Worm (Caenorhabditis elegans): ENCODE data around the gene tbb-4.

The tbb-4 gene

ce11 chrX:9436843-9437312, at the start of gene tbb-4:
Gene tbb-4, minus strand, starts transcription at chrX:9436893.
- TF ChIP-seq sea-2 (GFP tag; IDR thresholded peaks at IDR 0.05) = no peak
- TF ChIP-seq nfyb-1 (GFP tag; IDR thresholded peaks at IDR 0.05) = no peak
- TF ChIP-seq dpl-1 (GFP tag; optimal IDR thresholded peaks at IDR 0.05) = no peak
- peak; percentile 63; the same call in 1 of the 2 replicates for TF ChIP-seq zfh-2 (GFP tag; conservative IDR thresholded peaks at IDR 0.05)
- no peak for TF ChIP-seq athp-1 (tag; optimal IDR thresholded peaks at IDR 0.05)
- TF ChIP-seq aptf-3 (GFP tag; IDR thresholded peaks at IDR 0.05) = no peak

- no peak for TF ChIP-seq attf-3 (GFP tag; conservative IDR thresholded peaks at IDR 0.05)
- no peak for TF ChIP-seq lin-26 (GFP tag; IDR thresholded peaks at IDR 0.05)
- TF ChIP-seq ceh-58 (GFP tag; IDR thresholded peaks at IDR 0.05) = no peak
- no peak for TF ChIP-seq pbrm-1 (GFP tag; IDR thresholded peaks at IDR 0.05)
- no peak for TF ChIP-seq D2030.7 (GFP tag; IDR thresholded peaks at IDR 0.05)
- no peak for TF ChIP-seq mcd-1 (GFP tag; IDR thresholded peaks at IDR 0.05)
- no peak for TF ChIP-seq ztf-6 (GFP tag; IDR thresholded peaks at IDR 0.05)
- no peak for TF ChIP-seq lsl-1 (GFP tag; optimal IDR thresholded peaks at IDR 0.05)
- no peak for TF ChIP-seq xnd-1 (tag; optimal IDR thresholded peaks at IDR 0.05)
- TF ChIP-seq nfya-2 (GFP tag; IDR thresholded peaks at IDR 0.05) = no peak
- TF ChIP-seq die-1 (tag; optimal IDR thresholded peaks at IDR 0.05) = no peak
- TF ChIP-seq pha-4 (tag; optimal IDR thresholded peaks at IDR 0.05) = no peak
- TF ChIP-seq nhr-27 (tag; optimal IDR thresholded peaks at IDR 0.05) = no peak
- TF ChIP-seq F57C9.4 (tag; optimal IDR thresholded peaks at IDR 0.05) = no peak
- TF ChIP-seq hlh-12 (tag; optimal IDR thresholded peaks at IDR 0.05) = no peak
- TF ChIP-seq lsy-27 (tag; optimal IDR thresholded peaks at IDR 0.05; ENCODE audit: borderline replicate concordance, insufficient read depth) = no peak
- TF ChIP-seq bed-1 (GFP tag; IDR thresholded peaks at IDR 0.05) = no peak
These were observed 49.5 kb upstream of the tbb-4 start for ce11 chrX:9486160-9486559.

ce11 chrX:9483754-9484153, 47.1 kb upstream of the tbb-4 start:
- TF ChIP-seq ztf-25 (GFP tag; IDR thresholded peaks at IDR 0.05) = no peak
- no peak for TF ChIP-seq B0261.1 (tag; optimal IDR thresholded peaks at IDR 0.05)
- no peak for TF ChIP-seq lin-26 (GFP tag; IDR thresholded peaks at IDR 0.05)
- TF ChIP-seq nfyb-1 (GFP tag; IDR thresholded peaks at IDR 0.05) = no peak
- TF ChIP-seq mcd-1 (GFP tag; IDR thresholded peaks at IDR 0.05) = no peak
- no peak for TF ChIP-seq snpc-1.3 (tag; optimal IDR thresholded peaks at IDR 0.05; ENCODE audit: insufficient read depth)
- TF ChIP-seq zfh-2 (GFP tag; conservative IDR thresholded peaks at IDR 0.05) = no peak
- no peak for TF ChIP-seq ztf-28 (GFP tag; IDR thresholded peaks at IDR 0.05)
- no peak for TF ChIP-seq Y53F4B.3 (GFP tag; IDR thresholded peaks at IDR 0.05)
- no peak for TF ChIP-seq B0336.3 (GFP tag; IDR thresholded peaks at IDR 0.05)
- TF ChIP-seq C17E4.6 (GFP tag; IDR thresholded peaks at IDR 0.05) = no peak
- no peak for TF ChIP-seq let-526 (GFP tag; IDR thresholded peaks at IDR 0.05)
- TF ChIP-seq T26A5.8 (tag; optimal IDR thresholded peaks at IDR 0.05) = no peak
- no peak for TF ChIP-seq gei-17 (GFP tag; optimal IDR thresholded peaks at IDR 0.05)
- TF ChIP-seq egl-18 (GFP tag; IDR thresholded peaks at IDR 0.05) = no peak

ce11 chrX:9476752-9477151, 40.1 kb upstream of the tbb-4 start:
- TF ChIP-seq nhr-179 (tag; optimal IDR thresholded peaks at IDR 0.05) = no peak
- TF ChIP-seq ztf-26 (tag; optimal IDR thresholded peaks at IDR 0.05) = no peak
- TF ChIP-seq ceh-58 (GFP tag; IDR thresholded peaks at IDR 0.05) = no peak
- no peak for TF ChIP-seq fkh-3 (tag; optimal IDR thresholded peaks at IDR 0.05)
- no peak for TF ChIP-seq lin-26 (GFP tag; IDR thresholded peaks at IDR 0.05)
- TF ChIP-seq tbx-9 (tag; optimal IDR thresholded peaks at IDR 0.05; ENCODE audit: borderline replicate concordance) = no peak
- TF ChIP-seq aptf-2 (GFP tag; conservative IDR thresholded peaks at IDR 0.05) = no peak
- TF ChIP-seq F37B4.10 (GFP tag; IDR thresholded peaks at IDR 0.05) = no peak
